Worm (Caenorhabditis elegans) whole organism, midembryonic: ENCODE results near the gene F17C11.22.

Experiments
- T22C8.4 ChIP-seq: fragments of 200-800 bp; sonication (Bioruptor generic); IDR thresholded peaks from 2 replicates; pipeline ENCODE4 v1.3.6; 2022; ENCODE audit warnings: missing genetic modification characterization, missing compliant biosample characterization
- cog-1 ChIP-seq: sonication (generic microtip); optimal IDR thresholded peaks from 2 replicates; lab custom pipeline; 2016; ENCODE audit warnings: missing genetic modification characterization, missing compliant biosample characterization
- flt-1 ChIP-seq: fragments of 200-800 bp; sonication (Bioruptor generic); IDR thresholded peaks from 2 replicates; pipeline ENCODE4 v1.3.6; 2022; ENCODE audit warnings: missing genetic modification characterization, missing compliant biosample characterization
- klf-2 ChIP-seq: fragments of 200-800 bp; sonication (Bioruptor generic); conservative IDR thresholded peaks from 2 replicates; pipeline ENCODE4 v1.3.6; 2022; ENCODE audit warnings: missing genetic modification reagents, missing genetic modification characterization, missing compliant biosample characterization
- med-1 ChIP-seq: sonication (generic microtip); optimal IDR thresholded peaks from 2 replicates; lab custom pipeline; 2017; ENCODE audit warnings: missing genetic modification characterization, mild to moderate bottlenecking, missing compliant biosample characterization, antibody characterized with exemption, missing genetic modification reagents; ENCODE audit not compliant: insufficient read depth
- ref-1 ChIP-seq: fragments of 200-800 bp; sonication (Bioruptor generic); conservative IDR thresholded peaks from 2 replicates; pipeline ENCODE4 v1.3.6; 2022; ENCODE audit warnings: missing genetic modification reagents, missing genetic modification characterization, missing compliant biosample characterization
- tab-1 ChIP-seq: fragments of 200-800 bp; sonication (Bioruptor generic); IDR thresholded peaks from 2 replicates; pipeline ENCODE4 v1.3.6; 2022; ENCODE audit warnings: missing genetic modification characterization, missing compliant biosample characterization
- ztf-23 ChIP-seq: fragments of 200-800 bp; sonication (Bioruptor generic); IDR thresholded peaks from 2 replicates; pipeline ENCODE4 v1.3.6; 2022; ENCODE audit warnings: missing genetic modification reagents, missing genetic modification characterization, missing compliant biosample characterization
- ztf-29 ChIP-seq: fragments of 200-800 bp; sonication (Bioruptor generic); IDR thresholded peaks from 2 replicates; pipeline ENCODE4 v1.3.6; 2022; ENCODE audit warnings: missing genetic modification reagents, missing genetic modification characterization, missing compliant biosample characterization

DNA sequence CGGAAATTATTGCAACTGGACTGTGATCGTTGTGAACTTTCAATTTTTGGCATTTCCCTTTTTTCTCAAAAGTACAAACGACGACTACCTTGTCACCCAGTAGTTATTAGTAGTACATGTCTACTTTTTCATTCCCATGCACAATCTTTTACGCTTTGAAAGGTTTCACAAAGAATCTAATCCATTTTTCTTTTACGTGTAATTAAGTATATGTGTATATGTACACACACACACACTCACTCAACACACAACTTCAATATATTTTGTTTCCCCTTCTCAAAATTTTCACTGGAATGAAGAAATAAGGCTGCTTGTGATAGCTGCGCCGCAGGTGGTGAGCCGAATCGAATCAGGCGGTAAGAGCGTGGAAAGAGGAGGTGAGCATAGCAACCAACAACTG, 45.2 kb downstream of the F17C11.22 start, which contains the start of gene F58B4.6:
- TF ChIP-seq T22C8.4 (GFP tag; lab: Robert Waterston, UW) (no peak), tab-1 (GFP tag; lab: Robert Waterston, UW) (no peak), flt-1 (GFP tag; lab: Robert Waterston, UW) (no peak), ztf-23 (GFP tag; lab: Robert Waterston, UW) (no peak), klf-2 (no peak), ztf-29 (GFP tag; lab: Robert Waterston, UW) (no peak), ref-1 (GFP tag; lab: Robert Waterston, UW) (no peak), cog-1 (no peak), med-1 (no peak)
